Fruit fly (Drosophila melanogaster): ENCODE measurements around the gene wkd.

wkd gene

DNA sequence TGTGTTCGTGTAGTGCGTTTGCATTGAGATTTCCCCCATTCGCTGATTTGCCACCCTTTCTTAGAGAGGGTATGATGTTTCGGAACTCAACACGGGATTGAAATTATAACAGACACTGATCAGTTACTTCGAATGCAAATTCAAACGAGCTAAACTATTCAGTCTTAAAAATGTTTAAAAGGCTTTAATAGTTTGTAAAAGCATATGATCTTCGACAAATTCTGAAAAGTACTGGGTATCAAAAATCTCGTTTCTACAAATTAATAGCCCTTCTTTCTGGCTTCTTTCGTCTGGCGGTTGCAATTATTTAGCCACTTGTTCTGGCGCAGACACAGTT, 845 bp downstream of the wkd start (continued):
- TF ChIP-seq CG32772 (GFP tag; IDR thresholded peaks at IDR 0.05) (peak; percentile 67), bigmax (GFP tag; optimal IDR thresholded peaks at IDR 0.05) (no peak), Oli (tag; optimal IDR thresholded peaks at IDR 0.05) (peak; percentile 77), Sin3A (optimal IDR thresholded peaks at IDR 0.05) (no peak), CG6791 (GFP tag; IDR thresholded peaks at IDR 0.05; ENCODE audit: partially characterized antibody) (no peak), CG31388 (GFP tag; optimal IDR thresholded peaks at IDR 0.05) (peak; percentile 24), Pdp1 (GFP tag; optimal IDR thresholded peaks at IDR 0.05) (peak; percentile 44 to 58), hth (optimal IDR thresholded peaks at IDR 0.05) (no peak), sob (GFP tag; IDR thresholded peaks at IDR 0.05) (peak; percentile 51; the same call in 1 of the 2 replicates), ATbp (GFP tag; optimal IDR thresholded peaks at IDR 0.05) (no peak), CG16863 (GFP tag; optimal IDR thresholded peaks at IDR 0.05) (peak; percentile 60), Med (GFP tag) (peak; percentile 93), vvl (GFP tag; IDR thresholded peaks at IDR 0.05) (peak; percentile 86), CG13775 (GFP tag; optimal IDR thresholded peaks at IDR 0.05) (peak; percentile 50), CG17385 (GFP tag; optimal IDR thresholded peaks at IDR 0.05) (peak; percentile 75), kni (GFP tag; optimal IDR thresholded peaks at IDR 0.05) (no peak), CG43689 (GFP tag; IDR thresholded peaks at IDR 0.05) (peak; percentile 66), hb (GFP tag; IDR thresholded peaks at IDR 0.05; ENCODE audit: partially characterized antibody) (no peak), tap (tag; optimal IDR thresholded peaks at IDR 0.05) (no peak), fru (optimal IDR thresholded peaks at IDR 0.05) (no peak), pros (GFP tag; optimal IDR thresholded peaks at IDR 0.05) (no peak), B-H2 (GFP tag; optimal IDR thresholded peaks at IDR 0.05) (no peak), CG18764 (GFP tag; optimal IDR thresholded peaks at IDR 0.05) (peak; percentile 23), CG12299 (tag; optimal IDR thresholded peaks at IDR 0.05) (no peak), gcm (GFP tag; optimal IDR thresholded peaks at IDR 0.05) (peak; percentile 48), CG33557 (GFP tag; optimal IDR thresholded peaks at IDR 0.05) (no peak), CG31224 (GFP tag; IDR thresholded peaks at IDR 0.05) (peak; percentile 54), CG10274 (GFP tag; optimal IDR thresholded peaks at IDR 0.05) (peak; percentile 51), bowl (GFP tag; IDR thresholded peaks at IDR 0.05) (peak; percentile 68), CG8765 (GFP tag; IDR thresholded peaks at IDR 0.05) (no peak), wek (GFP tag; optimal IDR thresholded peaks at IDR 0.05) (no peak), CG11723 (GFP tag; optimal IDR thresholded peaks at IDR 0.05) (no peak), bsh (GFP tag; optimal IDR thresholded peaks at IDR 0.05) (peak; percentile 73 to 77), dpn (GFP tag; optimal IDR thresholded peaks at IDR 0.05) (peak; percentile 68 to 77), dysf (GFP tag; IDR thresholded peaks at IDR 0.05) (peak; percentile 75), BtbVII (GFP tag; optimal IDR thresholded peaks at IDR 0.05) (no peak), gro (GFP tag; optimal IDR thresholded peaks at IDR 0.05) (no peak), ewg (GFP tag; optimal IDR thresholded peaks at IDR 0.05) (peak; percentile 56), Atf3 (GFP tag; optimal IDR thresholded peaks at IDR 0.05) (no peak), CG8388 (GFP tag; optimal IDR thresholded peaks at IDR 0.05) (peak; percentile 71), kay (GFP tag; optimal IDR thresholded peaks at IDR 0.05) (no peak), nerfin-1 (tag; optimal IDR thresholded peaks at IDR 0.05) (no peak), Aef1 (GFP tag; IDR thresholded peaks at IDR 0.05) (peak; percentile 64; the same call in 2 of the 3 replicates), CG13624 (GFP tag; optimal IDR thresholded peaks at IDR 0.05) (peak; percentile 51), ftz-f1 (GFP tag; optimal IDR thresholded peaks at IDR 0.05) (no peak), CG2120 (GFP tag; optimal IDR thresholded peaks at IDR 0.05) (peak; percentile 60), Mes4 (GFP tag; optimal IDR thresholded peaks at IDR 0.05) (peak; percentile 61), Sox100B (GFP tag; optimal IDR thresholded peaks at IDR 0.05) (no peak), D (optimal IDR thresholded peaks at IDR 0.05) (no peak), D (GFP tag; optimal IDR thresholded peaks at IDR 0.05) (peak; percentile 48), CG9215 (GFP tag; IDR thresholded peaks at IDR 0.05) (no peak), Max (GFP tag; optimal IDR thresholded peaks at IDR 0.05) (no peak), CG9817 (tag; optimal IDR thresholded peaks at IDR 0.05) (peak; percentile 31)

Data from whole organism, embryonic.